Worm (Caenorhabditis elegans) whole organism, mixed stage, embryonic: ENCODE measurements around the gene C16C4.1.
"Not testable (repeated sequence)": the region's sequence is repeated elsewhere in the genome, so short reads cannot be mapped to it uniquely, and the experiment has no call there.

Experiments
- M03D4.4 ChIP-seq: sonication (generic microtip); optimal IDR thresholded peaks from 2 replicates; lab custom pipeline; 2017; ENCODE audit warnings: mild to moderate bottlenecking, missing genetic modification characterization, missing compliant biosample characterization
- bed-3 ChIP-seq: fragments of 200-800 bp; sonication (Bioruptor generic); optimal IDR thresholded peaks from 3 replicates; lab custom pipeline; 2018; ENCODE audit warnings: mild to moderate bottlenecking, missing genetic modification characterization, moderate library complexity, missing compliant biosample characterization
- blmp-1 ChIP-seq: fragments of 150-350 bp; optimal IDR thresholded peaks from 2 replicates; lab custom pipeline; 2014; ENCODE audit warnings: missing biosample characterization, missing genetic modification characterization
- ceh-39 ChIP-seq: fragments of 150-350 bp; optimal IDR thresholded peaks from 2 replicates; lab custom pipeline; 2014; ENCODE audit warnings: missing biosample characterization, missing genetic modification characterization
- ceh-43 ChIP-seq: fragments of 200-800 bp; sonication (Bioruptor generic); optimal IDR thresholded peaks from 2 replicates; lab custom pipeline; 2018; ENCODE audit warnings: mild to moderate bottlenecking, missing genetic modification characterization, moderate library complexity, missing compliant biosample characterization
- ceh-83 ChIP-seq: fragments of 200-800 bp; sonication (Bioruptor generic); optimal IDR thresholded peaks from 2 replicates; lab custom pipeline; 2018; ENCODE audit warnings: mild to moderate bottlenecking, missing genetic modification characterization, missing compliant biosample characterization
- cnd-1 ChIP-seq: fragments of 200-800 bp; sonication (Bioruptor generic); optimal IDR thresholded peaks from 2 replicates; lab custom pipeline; 2018; ENCODE audit warnings: mild to moderate bottlenecking, missing genetic modification characterization, missing compliant biosample characterization
- drap-1 ChIP-seq: fragments of 200-800 bp; sonication (Bioruptor generic); optimal IDR thresholded peaks from 3 replicates; lab custom pipeline; 2018; ENCODE audit warnings: mild to moderate bottlenecking, missing genetic modification characterization, missing compliant biosample characterization
- elt-1 ChIP-seq: sonication (generic microtip); optimal IDR thresholded peaks from 2 replicates; lab custom pipeline; 2017; ENCODE audit warnings: missing genetic modification characterization, mild to moderate bottlenecking, missing compliant biosample characterization, antibody characterized with exemption, moderate library complexity, borderline replicate concordance; ENCODE audit not compliant: insufficient read depth
- elt-3 ChIP-seq: fragments of 150-350 bp; optimal IDR thresholded peaks from 2 replicates; lab custom pipeline; 2014; ENCODE audit warnings: missing biosample characterization, missing genetic modification characterization
- ham-2 ChIP-seq: fragments of 200-800 bp; sonication (Bioruptor generic); optimal IDR thresholded peaks from 2 replicates; lab custom pipeline; 2018; ENCODE audit warnings: mild to moderate bottlenecking, missing genetic modification characterization, missing compliant biosample characterization
- hlh-1 ChIP-seq: fragments of 150-350 bp; optimal IDR thresholded peaks from 2 replicates; lab custom pipeline; 2014; ENCODE audit warnings: missing biosample characterization, missing genetic modification reagents, missing genetic modification characterization
- lsy-2 ChIP-seq: fragments of 150-350 bp; optimal IDR thresholded peaks from 2 replicates; lab custom pipeline; 2014; ENCODE audit warnings: missing biosample characterization, missing genetic modification characterization
- mab-5 ChIP-seq: fragments of 150-350 bp; optimal IDR thresholded peaks from 2 replicates; lab custom pipeline; 2014; ENCODE audit warnings: missing biosample characterization, missing genetic modification characterization
- mep-1 ChIP-seq: fragments of 150-350 bp; optimal IDR thresholded peaks from 2 replicates; lab custom pipeline; 2017; ENCODE audit warnings: missing biosample characterization, missing genetic modification reagents, missing genetic modification characterization, inconsistent platforms
- mls-2 ChIP-seq: sonication (generic microtip); optimal IDR thresholded peaks from 2 replicates; lab custom pipeline; 2016; ENCODE audit warnings: mild to moderate bottlenecking, missing genetic modification characterization, moderate library complexity, missing compliant biosample characterization
- nhr-237 ChIP-seq: fragments of 150-350 bp; optimal IDR thresholded peaks from 2 replicates; lab custom pipeline; 2014; ENCODE audit warnings: missing biosample characterization, missing genetic modification characterization
- nhr-28 ChIP-seq: fragments of 150-350 bp; optimal IDR thresholded peaks from 2 replicates; lab custom pipeline; 2014; ENCODE audit warnings: missing biosample characterization, missing genetic modification characterization
- nhr-76 ChIP-seq: sonication (generic microtip); optimal IDR thresholded peaks from 2 replicates; lab custom pipeline; 2017; ENCODE audit warnings: missing biosample characterization, missing genetic modification characterization
- pha-4 ChIP-seq: fragments of 150-350 bp; optimal IDR thresholded peaks from 2 replicates; lab custom pipeline; 2018; ENCODE audit warnings: missing biosample characterization, missing genetic modification reagents, missing genetic modification characterization
- sem-2 ChIP-seq: fragments of 200-800 bp; sonication (Bioruptor generic); optimal IDR thresholded peaks from 2 replicates; lab custom pipeline; 2018; ENCODE audit warnings: mild to moderate bottlenecking, missing genetic modification characterization, missing compliant biosample characterization
- sptf-1 ChIP-seq: sonication (generic microtip); optimal IDR thresholded peaks from 2 replicates; lab custom pipeline; 2017; ENCODE audit warnings: mild to moderate bottlenecking, missing genetic modification characterization, moderate library complexity, missing compliant biosample characterization
- tbx-8 ChIP-seq: fragments of 200-800 bp; sonication (Bioruptor generic); optimal IDR thresholded peaks from 2 replicates; lab custom pipeline; 2018; ENCODE audit warnings: mild to moderate bottlenecking, missing genetic modification characterization, moderate library complexity, missing compliant biosample characterization
- unc-120 ChIP-seq: sonication (generic microtip); optimal IDR thresholded peaks from 2 replicates; lab custom pipeline; 2017; ENCODE audit warnings: missing genetic modification characterization, missing compliant biosample characterization; ENCODE audit not compliant: poor library complexity, severe bottlenecking
- unc-39 ChIP-seq: fragments of 150-350 bp; optimal IDR thresholded peaks from 2 replicates; lab custom pipeline; 2014; ENCODE audit warnings: missing biosample characterization, missing genetic modification characterization
- unc-62 ChIP-seq: fragments of 150-350 bp; optimal IDR thresholded peaks from 2 replicates; lab custom pipeline; 2014; ENCODE audit warnings: missing biosample characterization, missing genetic modification reagents, missing genetic modification characterization

C16C4.1 gene

DNA sequence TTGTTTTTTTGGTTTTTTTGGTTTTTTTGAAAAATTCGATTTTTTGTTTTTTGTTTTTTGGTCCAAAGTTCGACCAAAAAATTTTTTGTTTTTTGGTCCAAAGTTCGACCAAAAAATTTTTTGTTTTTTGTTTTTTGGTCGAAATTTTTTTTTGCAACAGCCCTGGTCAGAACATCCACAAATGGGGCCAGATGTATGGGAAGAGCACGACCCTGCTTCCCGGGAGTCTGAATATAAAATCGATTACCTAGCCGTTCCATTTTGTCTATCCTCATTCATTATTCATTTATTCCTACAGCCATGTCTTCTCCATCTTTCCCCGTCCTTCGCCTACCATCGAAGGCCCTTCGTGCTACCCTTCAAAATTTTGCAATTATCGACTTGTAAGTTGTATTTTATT lies 39.9 kb upstream of the C16C4.1 start, which contains the start of gene fbxb-95:
TSS of gene fbxb-95 (plus strand) at position 301 of the 400 bp plus-strand sequence.
- not testable (repeated sequence) for TF ChIP-seq pha-4 (tag; lab: Kevin White, UChicago); tbx-8 (GFP tag; lab: Kevin White, UChicago); bed-3 (GFP tag; lab: Kevin White, UChicago)
- TF ChIP-seq, all 35 proteins: peak for 0; not testable (repeated sequence) for 35

DNA sequence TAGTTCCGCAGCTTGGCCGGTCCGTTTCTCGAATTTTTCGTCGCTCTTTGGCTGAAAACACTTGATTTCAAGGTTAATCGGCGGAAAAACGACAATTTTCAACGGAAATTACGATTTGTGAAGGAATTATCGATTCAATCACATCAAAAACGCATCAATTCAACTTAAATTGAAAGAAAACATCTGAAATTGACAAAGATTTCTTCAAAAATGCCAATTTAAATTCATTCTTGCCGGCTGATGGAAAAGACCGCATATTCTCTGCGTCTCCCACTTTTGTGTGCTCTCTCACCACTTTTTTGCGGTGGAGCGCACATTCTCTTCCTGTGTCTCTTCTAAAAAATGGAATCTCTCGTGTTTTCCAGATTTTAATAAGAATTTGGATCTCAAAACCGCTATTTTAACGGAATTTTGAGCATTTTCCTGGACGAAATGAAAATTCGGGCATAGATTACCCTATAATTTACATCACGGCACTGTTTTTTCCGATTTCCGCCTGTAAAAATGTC lies 32.7 kb upstream of the C16C4.1 start, which contains the start of gene C16C4.18:
TSS of gene C16C4.18 (minus strand) at position 51 of the 509 bp plus-strand sequence.
- TF ChIP-seq mep-1 (tag; lab: Kevin White, UChicago) = peak; percentile 2

- TF ChIP-seq drap-1 (GFP tag; lab: Kevin White, UChicago); nhr-237 (tag; lab: Kevin White, UChicago); blmp-1 (tag; lab: Kevin White, UChicago): not testable (repeated sequence)
These were observed 31.7 kb upstream of the C16C4.1 start, which contains the start of gene fbxb-98 for ce11 chrII:1862334-1862733. TSS of gene fbxb-98 (plus strand) at chrII:1862634.

DNA sequence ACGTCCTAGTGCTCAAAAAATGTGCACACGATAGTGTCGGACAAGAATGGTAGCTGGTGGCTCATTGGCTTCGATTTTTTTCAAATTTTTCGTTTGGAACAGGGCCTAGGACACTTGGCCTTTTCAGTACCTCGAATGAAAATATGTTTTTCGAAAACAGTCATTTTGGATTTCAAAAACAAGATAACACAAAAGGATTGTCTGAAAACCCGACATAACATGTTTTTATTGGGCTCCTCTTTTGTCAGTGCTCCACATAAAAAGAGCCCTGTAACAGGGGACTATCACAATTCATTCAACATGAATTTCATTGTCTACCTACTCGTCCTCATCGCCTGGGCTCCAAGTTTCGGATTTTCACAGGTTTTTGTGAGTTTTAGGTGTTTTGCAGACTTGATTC lies 29.7 kb upstream of the C16C4.1 start, which contains the start of gene C16C4.17:
TSS of gene C16C4.17 (plus strand) at position 301 of the 400 bp plus-strand sequence.
- no peak for TF ChIP-seq mls-2 (tag; lab: Kevin White, UChicago)
- no peak for TF ChIP-seq lsy-2 (tag; lab: Kevin White, UChicago)
- no peak for TF ChIP-seq sem-2 (GFP tag; lab: Kevin White, UChicago)
- TF ChIP-seq M03D4.4 (tag; lab: Kevin White, UChicago) = no peak
- no peak for TF ChIP-seq ham-2
- TF ChIP-seq nhr-237 (tag; lab: Kevin White, UChicago) = no peak
- TF ChIP-seq hlh-1 (tag; lab: Kevin White, UChicago) = no peak
- no peak for TF ChIP-seq nhr-28 (tag; lab: Kevin White, UChicago)
- TF ChIP-seq blmp-1 (tag; lab: Kevin White, UChicago) = no peak
- TF ChIP-seq ceh-83 (GFP tag; lab: Kevin White, UChicago) = no peak
- TF ChIP-seq cnd-1 = no peak
- TF ChIP-seq ceh-43 (GFP tag; lab: Kevin White, UChicago) = no peak
- no peak for TF ChIP-seq drap-1 (GFP tag; lab: Kevin White, UChicago)
- TF ChIP-seq unc-62 (GFP tag; lab: Kevin White, UChicago) = no peak
- no peak for TF ChIP-seq elt-3
- TF ChIP-seq unc-39 = no peak
- TF ChIP-seq mab-5 (tag; lab: Kevin White, UChicago) = no peak
- no peak for TF ChIP-seq elt-1 (tag; lab: Kevin White, UChicago)

DNA sequence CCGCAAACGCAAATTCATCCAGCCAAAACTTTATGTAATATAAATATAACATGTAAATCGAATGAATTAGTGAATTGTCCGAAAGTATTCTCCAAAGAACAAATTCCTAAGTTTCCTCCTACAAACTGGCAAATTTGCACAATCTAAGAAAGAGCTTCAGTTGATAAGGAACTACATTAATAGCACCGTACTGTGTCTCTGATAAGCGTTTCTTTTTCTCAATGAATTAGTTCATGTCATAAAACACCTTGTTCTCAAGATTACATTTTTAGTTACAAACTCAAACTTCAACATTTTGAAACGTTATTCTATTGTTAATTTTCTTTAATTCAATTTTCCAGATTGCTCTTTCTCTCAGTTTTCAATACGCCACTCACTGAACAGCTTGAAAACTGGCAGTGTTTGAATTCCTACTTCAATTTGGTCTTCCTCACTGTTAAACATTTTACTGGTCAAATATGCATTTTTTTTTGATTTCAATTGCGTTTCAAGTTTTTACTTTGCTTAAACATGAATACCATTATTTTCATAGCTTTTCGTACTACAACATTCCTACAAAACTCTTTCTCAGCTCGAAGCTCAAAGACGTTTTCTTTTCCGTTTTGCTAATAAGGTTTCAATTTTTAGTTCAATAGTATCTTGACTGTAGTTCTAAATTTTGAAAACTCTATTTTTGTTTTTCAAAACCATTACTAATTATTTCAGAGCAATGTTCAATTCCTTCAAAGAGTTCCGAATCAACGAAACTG lies 28.2 kb upstream of the C16C4.1 start, which contains the start of gene math-15:
TSS of gene math-15 (plus strand) at position 699 of the 749 bp plus-strand sequence.
- TF ChIP-seq ceh-83 (GFP tag; lab: Kevin White, UChicago) (no peak), ceh-39 (tag; lab: Kevin White, UChicago) (no peak), elt-1 (tag; lab: Kevin White, UChicago) (no peak), unc-120 (tag; lab: Kevin White, UChicago) (no peak), lsy-2 (tag; lab: Kevin White, UChicago) (no peak), tbx-8 (GFP tag; lab: Kevin White, UChicago) (no peak), pha-4 (tag; lab: Kevin White, UChicago) (no peak), nhr-237 (tag; lab: Kevin White, UChicago) (no peak), unc-62 (GFP tag; lab: Kevin White, UChicago) (no peak), ham-2 (no peak), drap-1 (GFP tag; lab: Kevin White, UChicago) (no peak), sem-2 (GFP tag; lab: Kevin White, UChicago) (no peak), nhr-28 (tag; lab: Kevin White, UChicago) (no peak), nhr-76 (tag; lab: Kevin White, UChicago) (no peak)

DNA sequence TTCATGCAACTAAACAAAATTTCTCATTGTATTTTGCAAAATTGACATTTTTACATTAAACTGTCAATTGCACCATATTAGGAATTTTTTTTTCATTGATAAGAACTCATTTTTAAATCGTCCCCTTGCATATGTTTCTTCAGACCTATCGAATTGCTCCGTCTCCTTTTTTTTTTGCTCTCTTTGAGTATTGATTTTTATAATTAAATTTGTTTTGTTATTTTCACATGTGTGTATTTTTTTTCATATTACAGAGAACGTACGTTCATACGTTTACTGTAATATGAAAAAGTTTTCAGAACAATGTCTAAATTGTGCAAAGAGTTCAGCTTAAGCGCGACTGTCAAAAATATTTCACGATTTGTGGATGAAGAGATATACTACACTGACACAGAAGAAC lies 24.9 kb upstream of the C16C4.1 start, which contains the start of gene math-14:
TSS of gene math-14 (plus strand) at position 301 of the 400 bp plus-strand sequence.
- TF ChIP-seq nhr-76 (tag; lab: Kevin White, UChicago) (no peak), sptf-1 (no peak)
